Fruit fly (Drosophila melanogaster) whole organism, prepupa: Measurements from ENCODE around the gene PGRP-LD.

Source experiments
- CG10631 ChIP-seq: fragments of 200-800 bp; sonication (Bioruptor generic); optimal IDR thresholded peaks from 2 replicates; lab custom pipeline; 2016; ENCODE audit warnings: missing biosample characterization, missing genetic modification characterization
- CG10669 ChIP-seq: fragments of 200-800 bp; sonication (Bioruptor generic); optimal IDR thresholded peaks from 3 replicates; lab custom pipeline; 2018; ENCODE audit warnings: missing biosample characterization, mild to moderate bottlenecking, missing genetic modification characterization, moderate library complexity
- CG11294 ChIP-seq: fragments of 200-800 bp; sonication (Bioruptor generic); IDR thresholded peaks from 2 replicates; pipeline ENCODE4 v1.3.6; 2022; ENCODE audit warnings: missing biosample characterization, missing genetic modification characterization
- CG11902 ChIP-seq: fragments of 200-800 bp; sonication (Bioruptor generic); optimal IDR thresholded peaks from 3 replicates; lab custom pipeline; 2016; ENCODE audit warnings: missing biosample characterization, missing genetic modification characterization
- CG15336 ChIP-seq: fragments of 200-800 bp; sonication (Bioruptor generic); IDR thresholded peaks from 2 replicates; pipeline ENCODE4 v1.3.6; 2022; ENCODE audit warnings: missing biosample characterization, missing genetic modification characterization
- CG16779 ChIP-seq: fragments of 200-800 bp; sonication (Bioruptor generic); optimal IDR thresholded peaks from 3 replicates; lab custom pipeline; 2017; ENCODE audit warnings: missing biosample characterization, mild to moderate bottlenecking, missing genetic modification characterization
- CG3032 ChIP-seq: fragments of 200-800 bp; optimal IDR thresholded peaks from 2 replicates; lab custom pipeline; 2019; ENCODE audit warnings: missing biosample characterization, mild to moderate bottlenecking, missing genetic modification characterization, moderate library complexity
- CG34406 ChIP-seq: fragments of 200-800 bp; sonication (Bioruptor generic); optimal IDR thresholded peaks from 3 replicates; lab custom pipeline; 2016; ENCODE audit warnings: missing biosample characterization, missing genetic modification characterization
- CG4318 ChIP-seq: fragments of 200-800 bp; sonication (Bioruptor generic); optimal IDR thresholded peaks from 3 replicates; lab custom pipeline; 2017; ENCODE audit warnings: missing biosample characterization, mild to moderate bottlenecking, missing genetic modification characterization
- CG6276 ChIP-seq: fragments of 200-800 bp; sonication (Bioruptor generic); optimal IDR thresholded peaks from 2 replicates; lab custom pipeline; 2017; ENCODE audit warnings: missing biosample characterization, mild to moderate bottlenecking, missing genetic modification characterization
- CG6808 ChIP-seq: fragments of 200-800 bp; sonication (Bioruptor generic); optimal IDR thresholded peaks from 3 replicates; lab custom pipeline; 2017; ENCODE audit warnings: missing biosample characterization, missing genetic modification characterization, mild to moderate bottlenecking, moderate library complexity, missing genetic modification reagents
- CG7368 ChIP-seq: fragments of 200-800 bp; sonication (Bioruptor generic); optimal IDR thresholded peaks from 3 replicates; lab custom pipeline; 2016; ENCODE audit warnings: missing biosample characterization, missing genetic modification characterization
- Eip78C ChIP-seq: fragments of 200-800 bp; sonication (Bioruptor generic); peaks from one replicate; lab custom pipeline; 2016; ENCODE audit warnings: missing biosample characterization, missing genetic modification characterization
- Ets21C ChIP-seq: fragments of 200-800 bp; sonication (Bioruptor generic); optimal IDR thresholded peaks from 3 replicates; lab custom pipeline; 2016; ENCODE audit warnings: missing biosample characterization, missing genetic modification characterization
- Hr38 ChIP-seq: sonication (Bioruptor generic); optimal IDR thresholded peaks from 2 replicates; lab custom pipeline; 2016; ENCODE audit warnings: missing biosample characterization, missing genetic modification characterization
- OdsH ChIP-seq: fragments of 200-800 bp; sonication (Bioruptor generic); optimal IDR thresholded peaks from 3 replicates; lab custom pipeline; 2016; ENCODE audit warnings: missing biosample characterization, missing genetic modification characterization
- Smox ChIP-seq: fragments of 200-800 bp; sonication (Bioruptor generic); optimal IDR thresholded peaks from 3 replicates; lab custom pipeline; 2016; ENCODE audit warnings: missing biosample characterization, missing genetic modification characterization
- Sox14 ChIP-seq: fragments of 200-800 bp; sonication (Bioruptor generic); optimal IDR thresholded peaks from 3 replicates; lab custom pipeline; 2016; ENCODE audit warnings: missing biosample characterization, missing genetic modification characterization
- Sox15 ChIP-seq: fragments of 200-800 bp; sonication (Bioruptor generic); optimal IDR thresholded peaks from 3 replicates; lab custom pipeline; 2016; ENCODE audit warnings: missing biosample characterization, missing genetic modification characterization
- achi ChIP-seq: fragments of 200-800 bp; sonication (Bioruptor generic); optimal IDR thresholded peaks from 3 replicates; lab custom pipeline; 2016; ENCODE audit warnings: missing biosample characterization, missing genetic modification characterization
- dsx ChIP-seq: fragments of 200-800 bp; optimal IDR thresholded peaks from 3 replicates; lab custom pipeline; 2019; ENCODE audit warnings: missing biosample characterization, mild to moderate bottlenecking, missing genetic modification characterization, moderate library complexity; ENCODE audit not compliant: poor library complexity, severe bottlenecking
- eg ChIP-seq: fragments of 200-800 bp; sonication (Bioruptor generic); IDR thresholded peaks from 3 replicates; pipeline ENCODE4 v1.3.6; 2022; ENCODE audit warnings: missing biosample characterization, missing genetic modification characterization
- esn ChIP-seq: fragments of 200-800 bp; sonication (Bioruptor generic); optimal IDR thresholded peaks from 2 replicates; lab custom pipeline; 2016; ENCODE audit warnings: missing biosample characterization, mild to moderate bottlenecking, missing genetic modification characterization, moderate library complexity
- fd59A ChIP-seq: fragments of 200-800 bp; sonication (Bioruptor generic); optimal IDR thresholded peaks from 2 replicates; lab custom pipeline; 2017; ENCODE audit warnings: missing biosample characterization, mild to moderate bottlenecking, missing genetic modification characterization, missing genetic modification reagents
- fd85E ChIP-seq: fragments of 200-800 bp; sonication (Bioruptor generic); optimal IDR thresholded peaks from 3 replicates; lab custom pipeline; 2016; ENCODE audit warnings: missing biosample characterization, missing genetic modification characterization
- lz ChIP-seq: fragments of 200-800 bp; sonication (Bioruptor generic); optimal IDR thresholded peaks from 3 replicates; lab custom pipeline; 2016; ENCODE audit warnings: missing biosample characterization, missing genetic modification characterization
- net ChIP-seq: fragments of 200-800 bp; sonication (Bioruptor generic); optimal IDR thresholded peaks from 3 replicates; lab custom pipeline; 2016; ENCODE audit warnings: missing biosample characterization, missing genetic modification characterization
- spab ChIP-seq: fragments of 200-800 bp; sonication (Bioruptor generic); optimal IDR thresholded peaks from 2 replicates; lab custom pipeline; 2017; ENCODE audit warnings: missing biosample characterization, mild to moderate bottlenecking, missing genetic modification characterization, missing genetic modification reagents
- ss ChIP-seq, 2 experiments: fragments of 200-800 bp; sonication (Bioruptor generic); optimal IDR thresholded peaks; 2 replicates in 1 of 2; 3 replicates in 1 of 2; lab custom pipeline; 2017 to 2018; ENCODE audit warnings: mild to moderate bottlenecking in 2 of 2, missing biosample characterization in 2 of 2, missing genetic modification characterization in 2 of 2, moderate library complexity in 1 of 2
- svp ChIP-seq: fragments of 200-800 bp; sonication (Bioruptor generic); peaks from one replicate; lab custom pipeline; 2016; ENCODE audit warnings: missing biosample characterization, missing genetic modification characterization
- topi ChIP-seq: fragments of 200-800 bp; sonication (Bioruptor generic); optimal IDR thresholded peaks from 3 replicates; lab custom pipeline; 2016; ENCODE audit warnings: missing biosample characterization, missing genetic modification characterization
- vri ChIP-seq: fragments of 200-800 bp; sonication (Bioruptor generic); optimal IDR thresholded peaks from 3 replicates; lab custom pipeline; 2016; ENCODE audit warnings: missing biosample characterization, mild to moderate bottlenecking, missing genetic modification characterization

The PGRP-LD gene

dm6 chr3L:5779476-5780401 lies at the start of gene PGRP-LD, which contains the start of the genes Myt1 and Pmi:
Gene PGRP-LD (plus strand): TSS chr3L:5780051.
Gene Myt1 (minus strand): TSS chr3L:5779591.
Gene Pmi (plus strand): TSS chr3L:5780051.
- TF ChIP-seq svp (GFP tag; lab: Kevin White, UChicago) (peak; percentile 86), CG6276 (GFP tag; lab: Kevin White, UChicago) (no peak), esn (GFP tag; lab: Kevin White, UChicago) (peak; percentile 25), CG4318 (no peak), Sox14 (GFP tag; lab: Kevin White, UChicago) (peak; percentile 75), vri (GFP tag; lab: Kevin White, UChicago) (peak; percentile 53)

- TF ChIP-seq CG3032 (tag; lab: Kevin White, UChicago) (no peak), CG16779 (tag; lab: Kevin White, UChicago) (no peak), spab (GFP tag; lab: Kevin White, UChicago) (no peak), eg (GFP tag; lab: Robert Waterston, UW) (no peak), Hr38 (GFP tag; lab: Kevin White, UChicago) (no peak), OdsH (GFP tag; lab: Kevin White, UChicago) (no peak)
Observed at dm6 chr3L:5731639-5732038, 48.2 kb upstream of the PGRP-LD start.

dm6 chr3L:5749616-5750336 lies 30.1 kb upstream of the PGRP-LD start:
- TF ChIP-seq svp (GFP tag; lab: Kevin White, UChicago) (peak; percentile 55), lz (GFP tag; lab: Kevin White, UChicago) (no peak), dsx (peak; percentile 35), spab (GFP tag; lab: Kevin White, UChicago) (no peak), Sox14 (GFP tag; lab: Kevin White, UChicago) (peak; percentile 0), Eip78C (GFP tag; lab: Kevin White, UChicago) (peak; percentile 4), CG10669 (GFP tag; lab: Kevin White, UChicago) (no peak), CG6808 (GFP tag; lab: Kevin White, UChicago) (peak; percentile 35)

- no peak for TF ChIP-seq fd85E (GFP tag; lab: Kevin White, UChicago)
- no peak for TF ChIP-seq Sox14 (GFP tag; lab: Kevin White, UChicago)
- TF ChIP-seq CG7368 (GFP tag; lab: Kevin White, UChicago) = no peak
- TF ChIP-seq CG16779 (tag; lab: Kevin White, UChicago) = no peak
- no peak for TF ChIP-seq ss (GFP tag; optimal IDR thresholded peaks at IDR 0.05; lab: Kevin White, UChicago)
- no peak for TF ChIP-seq CG15336 (GFP tag; lab: Robert Waterston, UW)
- no peak for TF ChIP-seq CG11294
- TF ChIP-seq eg (GFP tag; lab: Robert Waterston, UW) = no peak
- TF ChIP-seq net (GFP tag; lab: Kevin White, UChicago) = no peak
- no peak for TF ChIP-seq fd59A (GFP tag; lab: Kevin White, UChicago)
- TF ChIP-seq Sox15 (GFP tag; lab: Kevin White, UChicago) = no peak
- TF ChIP-seq CG34406 = no peak
- TF ChIP-seq Ets21C (GFP tag; lab: Kevin White, UChicago) = no peak
- TF ChIP-seq CG11902 (GFP tag; lab: Kevin White, UChicago) = no peak
- TF ChIP-seq CG6276 (GFP tag; lab: Kevin White, UChicago) = no peak
- no peak for TF ChIP-seq topi
- TF ChIP-seq CG10631 = no peak
- TF ChIP-seq lz (GFP tag; lab: Kevin White, UChicago) = no peak
- no peak for TF ChIP-seq Smox (GFP tag; lab: Kevin White, UChicago)
- no peak for TF ChIP-seq achi (GFP tag; lab: Kevin White, UChicago)
- TF ChIP-seq, all 60 proteins: peak for 0
Observed at dm6 chr3L:5751417-5751739, 28.5 kb upstream of the PGRP-LD start.
